Worm (Caenorhabditis elegans): Measurements from ENCODE around the gene dnc-1.

DNA sequence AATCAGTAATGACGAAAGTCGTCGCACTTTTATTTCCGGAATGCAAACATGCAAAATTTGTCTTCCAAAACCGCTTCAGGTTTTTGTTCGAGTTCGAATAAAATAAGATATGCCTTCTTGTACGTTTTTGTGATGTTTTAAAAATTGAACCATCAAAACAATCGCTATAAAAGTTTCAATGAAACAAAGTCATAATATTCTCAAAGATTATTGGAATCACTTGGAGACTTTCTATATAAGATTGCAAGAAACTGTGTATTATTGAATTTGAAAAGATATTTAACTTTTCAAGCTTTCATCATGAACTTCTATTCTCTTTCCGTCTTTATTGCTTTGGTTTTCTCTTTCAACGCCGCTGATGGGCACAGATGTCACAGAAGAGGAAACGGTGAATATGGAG, 56.2 kb downstream of the dnc-1 start, which contains the start of gene fipr-14:
- TF ChIP-seq him-1 (tag; optimal IDR thresholded peaks at IDR 0.05) (no peak), dao-5 (tag; optimal IDR thresholded peaks at IDR 0.05) (no peak)

Measured in whole organism, L4/young adult.